Fruit fly (Drosophila melanogaster): ENCODE measurements around the gene Ubqn.

DNA sequence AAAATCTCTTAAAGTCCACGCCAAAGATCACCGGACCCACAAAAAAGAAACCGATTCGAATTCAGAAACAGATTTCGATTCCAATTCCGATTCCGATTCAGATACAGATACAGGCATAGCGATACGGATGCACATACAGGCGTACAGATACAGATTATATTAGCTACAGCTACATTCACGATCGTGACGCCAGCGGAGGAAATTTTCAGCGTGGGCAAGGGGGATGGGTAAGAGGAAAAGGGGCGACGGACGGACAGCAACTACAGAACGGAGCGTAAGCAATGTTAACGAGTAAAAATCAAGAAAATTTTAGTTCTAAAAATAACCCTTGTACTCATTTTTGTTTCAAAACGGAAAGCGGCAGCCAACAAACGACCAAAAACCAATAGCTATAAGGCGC lies 33.4 kb downstream of the Ubqn start:
- TF ChIP-seq Gug (GFP tag; IDR thresholded peaks at IDR 0.05) = no peak
- TF ChIP-seq ss (GFP tag; optimal IDR thresholded peaks at IDR 0.05) = no peak
- no peak for TF ChIP-seq acj6 (GFP tag; optimal IDR thresholded peaks at IDR 0.05)
- TF ChIP-seq CG3032 (tag; optimal IDR thresholded peaks at IDR 0.05) = no peak
- TF ChIP-seq OdsH (GFP tag; optimal IDR thresholded peaks at IDR 0.05) = no peak
- TF ChIP-seq eg (GFP tag; IDR thresholded peaks at IDR 0.05) = no peak
- no peak for TF ChIP-seq CG8632 (GFP tag; optimal IDR thresholded peaks at IDR 0.05)
- TF ChIP-seq CG1621 (tag; optimal IDR thresholded peaks at IDR 0.05) = no peak
- no peak for TF ChIP-seq dsx (GFP tag; optimal IDR thresholded peaks at IDR 0.05; ENCODE audit: poor library complexity, severe bottlenecking)
- TF ChIP-seq CG11902 (GFP tag; optimal IDR thresholded peaks at IDR 0.05) = no peak
- no peak for TF ChIP-seq Sox102F (GFP tag; optimal IDR thresholded peaks at IDR 0.05)
- TF ChIP-seq Blimp-1 (GFP tag; optimal IDR thresholded peaks at IDR 0.05) = no peak
- no peak for TF ChIP-seq Ets96B (tag; optimal IDR thresholded peaks at IDR 0.05)
- TF ChIP-seq cyc (GFP tag; optimal IDR thresholded peaks at IDR 0.05) = no peak
